Fruit fly (Drosophila melanogaster): ENCODE results near the gene ND-ACP.
A peak's percentile ranks its signal among the peaks of the same experiment; 100 is the strongest.

The ND-ACP gene

dm6 chr3L:1334571-1335427 lies 5.0 kb downstream of the ND-ACP start, which contains the start of the genes Hmbs and CG2211 (continued):
- peak; percentile 12 for TF ChIP-seq luna (GFP tag; optimal IDR thresholded peaks at IDR 0.05)
- peak; percentile 88 for TF ChIP-seq CG4328 (GFP tag; optimal IDR thresholded peaks at IDR 0.05)
- TF ChIP-seq usp (GFP tag; optimal IDR thresholded peaks at IDR 0.05), result no peak

DNA sequence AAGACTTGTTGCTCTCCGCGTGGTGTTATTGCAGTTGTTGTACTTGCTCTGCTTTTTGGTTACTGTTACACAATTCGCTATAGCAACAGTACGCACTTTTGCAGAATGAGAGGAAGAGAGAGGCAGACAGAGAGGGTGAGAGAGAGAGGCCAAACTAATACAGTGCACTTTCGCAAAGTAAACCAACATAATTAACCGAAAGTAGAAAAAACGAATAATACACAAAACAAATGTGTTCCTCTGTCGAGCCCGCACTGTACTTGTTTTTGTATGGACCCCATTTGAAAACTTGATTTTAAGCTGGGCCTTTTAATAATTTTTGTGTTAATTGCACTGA lies 5.6 kb downstream of the ND-ACP start:
- TF ChIP-seq sob (GFP tag; IDR thresholded peaks at IDR 0.05) (peak; percentile 72), dpn (GFP tag; optimal IDR thresholded peaks at IDR 0.05) (peak; percentile 28 to 44), CG5245 (GFP tag; optimal IDR thresholded peaks at IDR 0.05) (peak; percentile 35), Lhr (GFP tag; optimal IDR thresholded peaks at IDR 0.05) (no peak), Sox102F (GFP tag; optimal IDR thresholded peaks at IDR 0.05) (peak; percentile 19), CG18011 (GFP tag; optimal IDR thresholded peaks at IDR 0.05) (peak; percentile 36), CG18619 (GFP tag; optimal IDR thresholded peaks at IDR 0.05) (peak; percentile 19), row (GFP tag; IDR thresholded peaks at IDR 0.05) (peak; percentile 87), NK7.1 (GFP tag; optimal IDR thresholded peaks at IDR 0.05) (peak; percentile 29), CG31365 (tag; optimal IDR thresholded peaks at IDR 0.05) (peak; percentile 7), CoRest (tag; optimal IDR thresholded peaks at IDR 0.05) (peak; percentile 28), Mrtf (GFP tag; IDR thresholded peaks at IDR 0.05) (peak; percentile 72; the same call in 2 of the 3 replicates), Tbp (GFP tag; optimal IDR thresholded peaks at IDR 0.05) (no peak), CG7963 (GFP tag; IDR thresholded peaks at IDR 0.05; ENCODE audit: partially characterized antibody) (no peak), pb (GFP tag; optimal IDR thresholded peaks at IDR 0.05) (no peak), lilli (GFP tag; optimal IDR thresholded peaks at IDR 0.05) (peak; percentile 61), CG3281 (GFP tag; optimal IDR thresholded peaks at IDR 0.05) (peak; percentile 19), Adf1 (GFP tag; IDR thresholded peaks at IDR 0.05) (peak; percentile 9; the same call in 1 of the 2 replicates), Hr51 (GFP tag; optimal IDR thresholded peaks at IDR 0.05) (peak in 1 of 2 experiments; percentile 36), D19B (GFP tag; optimal IDR thresholded peaks at IDR 0.05) (no peak), bab2 (GFP tag; optimal IDR thresholded peaks at IDR 0.05) (peak; percentile 40), CG4820 (GFP tag; optimal IDR thresholded peaks at IDR 0.05) (no peak), CG12942 (GFP tag; optimal IDR thresholded peaks at IDR 0.05) (no peak), CG10959 (GFP tag; IDR thresholded peaks at IDR 0.05) (no peak), lmd (GFP tag; IDR thresholded peaks at IDR 0.05) (peak; percentile 67), Hand (GFP tag; optimal IDR thresholded peaks at IDR 0.05) (no peak), chinmo (GFP tag; IDR thresholded peaks at IDR 0.05; ENCODE audit: partially characterized antibody) (peak; percentile 66; the same call in 1 of the 4 replicates), pho (GFP tag; optimal IDR thresholded peaks at IDR 0.05) (peak; percentile 33), CG2678 (tag; optimal IDR thresholded peaks at IDR 0.05) (peak; percentile 39), mam (GFP tag; optimal IDR thresholded peaks at IDR 0.05) (peak; percentile 56), HLH3B (GFP tag; IDR thresholded peaks at IDR 0.05) (peak; percentile 47; the same call in 1 of the 2 replicates), crol (GFP tag; IDR thresholded peaks at IDR 0.05) (peak; percentile 76), Ada2b (GFP tag; IDR thresholded peaks at IDR 0.05) (peak; percentile 71), Oaz (GFP tag; IDR thresholded peaks at IDR 0.05) (no peak), nerfin-2 (GFP tag; IDR thresholded peaks at IDR 0.05; ENCODE audit: partially characterized antibody) (no peak), slbo (GFP tag; IDR thresholded peaks at IDR 0.05) (peak; percentile 82), CG32532 (GFP tag; IDR thresholded peaks at IDR 0.05) (peak; percentile 84), Xbp1 (GFP tag; optimal IDR thresholded peaks at IDR 0.05) (peak; percentile 43), Ets65A (GFP tag) (peak; percentile 77), sna (GFP tag; IDR thresholded peaks at IDR 0.05; ENCODE audit: partially characterized antibody) (no peak), CG17359 (tag; optimal IDR thresholded peaks at IDR 0.05) (peak; percentile 39), CG11085 (GFP tag; IDR thresholded peaks at IDR 0.05) (peak; percentile 37; the same call in 1 of the 2 replicates), CG10462 (GFP tag; optimal IDR thresholded peaks at IDR 0.05) (peak; percentile 6), dimm (GFP tag; IDR thresholded peaks at IDR 0.05) (peak; percentile 29; the same call in 1 of the 2 replicates), CG13894 (tag; optimal IDR thresholded peaks at IDR 0.05) (peak; percentile 19)
